ENCODE assay signal across 2 worm cellular contexts in the genomic region with DNA sequence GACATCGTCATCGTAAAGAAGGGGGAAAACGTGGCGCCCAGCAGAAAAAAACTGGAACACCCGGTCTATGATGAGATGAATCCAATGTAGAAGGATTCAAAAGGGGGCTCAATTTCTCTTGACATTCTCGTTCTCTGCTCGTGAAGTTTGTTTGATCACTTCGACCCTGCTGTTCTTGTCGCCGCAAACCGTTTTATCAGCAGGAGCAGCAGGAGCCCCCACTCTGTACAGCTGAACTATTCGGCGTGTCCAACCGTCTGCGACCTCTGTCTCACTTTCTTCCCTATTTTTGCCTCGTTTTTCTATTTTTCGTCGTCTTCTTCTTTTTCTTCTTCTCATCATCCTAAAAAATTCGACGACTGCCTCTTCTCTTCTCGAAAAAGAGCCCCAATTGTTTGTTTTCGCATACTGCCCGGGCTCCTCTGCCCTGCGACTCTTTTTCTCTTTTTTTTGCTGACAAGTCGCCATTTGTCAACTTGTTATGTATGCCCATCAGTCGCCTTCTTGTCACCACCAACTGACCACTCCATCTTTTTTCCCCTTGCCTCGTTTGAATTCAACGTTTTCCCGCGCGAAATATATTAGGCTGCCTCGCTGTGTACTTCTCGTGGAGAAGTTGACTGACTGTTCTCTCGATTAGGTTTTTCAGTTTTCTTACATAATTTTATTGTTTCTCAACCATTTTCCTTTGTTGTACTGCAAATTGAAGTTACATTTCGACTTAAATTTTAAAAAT.
TF ChIP-seq lines count a peak whose summit lies in the region.

No protein-coding gene starts in this region.

TF ChIP-seq in whole organism, L1 larva, 84 proteins besides CTCF, POLR2A, EP300 and RAD21 (continued from another document):
- TF ChIP-seq ceh-82 (tag; optimal IDR thresholded peaks at IDR 0.05; lab: Kevin White, UChicago): no peak
- no peak for TF ChIP-seq egl-27 (tag; optimal IDR thresholded peaks at IDR 0.05; lab: Kevin White, UChicago)
- TF ChIP-seq nhr-28 (tag; optimal IDR thresholded peaks at IDR 0.05; lab: Kevin White, UChicago): no peak
- TF ChIP-seq unc-98 (GFP tag; IDR thresholded peaks at IDR 0.05; lab: Robert Waterston, UW): no peak
- no peak for TF ChIP-seq pqm-1 (tag; optimal IDR thresholded peaks at IDR 0.05; lab: Kevin White, UChicago)
- peak; percentile 66 for TF ChIP-seq lin-14 (GFP tag; optimal IDR thresholded peaks at IDR 0.05; lab: Kevin White, UChicago)
- peak; percentile 9 for TF ChIP-seq fkh-10 (GFP tag; optimal IDR thresholded peaks at IDR 0.05; lab: Kevin White, UChicago)
- no peak for TF ChIP-seq F16B12.6 (tag; optimal IDR thresholded peaks at IDR 0.05; lab: Kevin White, UChicago)
- TF ChIP-seq hlh-17 (GFP tag; optimal IDR thresholded peaks at IDR 0.05; lab: Kevin White, UChicago; ENCODE audit: borderline replicate concordance): no peak
- peak; percentile 22 for TF ChIP-seq rnt-1 (tag; optimal IDR thresholded peaks at IDR 0.05; lab: Kevin White, UChicago)
- TF ChIP-seq unc-30 (tag; optimal IDR thresholded peaks at IDR 0.05; lab: Kevin White, UChicago): no peak
- TF ChIP-seq aha-1 (tag; optimal IDR thresholded peaks at IDR 0.05; lab: Kevin White, UChicago): no peak
- TF ChIP-seq grh-1 (GFP tag; IDR thresholded peaks at IDR 0.05; lab: Robert Waterston, UW): no peak
- no peak for TF ChIP-seq nhr-76 (tag; optimal IDR thresholded peaks at IDR 0.05; lab: Kevin White, UChicago)
- TF ChIP-seq egl-13 (tag; optimal IDR thresholded peaks at IDR 0.05; lab: Kevin White, UChicago): no peak
- TF ChIP-seq lin-39 (tag; optimal IDR thresholded peaks at IDR 0.05; lab: Kevin White, UChicago): no peak
- no peak for TF ChIP-seq efl-3 (GFP tag; optimal IDR thresholded peaks at IDR 0.05; lab: Kevin White, UChicago)
- no peak for TF ChIP-seq ets-5 (GFP tag; IDR thresholded peaks at IDR 0.05; lab: Robert Waterston, UW)
- TF ChIP-seq ztf-11 (tag; optimal IDR thresholded peaks at IDR 0.05; lab: Kevin White, UChicago): peak in 1 of 2 experiments; percentile 20
- no peak for TF ChIP-seq C16A3.4 (tag; optimal IDR thresholded peaks at IDR 0.05; lab: Kevin White, UChicago)
- no peak for TF ChIP-seq mef-2 (tag; optimal IDR thresholded peaks at IDR 0.05; lab: Kevin White, UChicago)
- TF ChIP-seq zip-4 (GFP tag; optimal IDR thresholded peaks at IDR 0.05; lab: Kevin White, UChicago): no peak
- TF ChIP-seq nhr-71 (tag; optimal IDR thresholded peaks at IDR 0.05; lab: Kevin White, UChicago): peak; percentile 39
- TF ChIP-seq elt-3 (tag; optimal IDR thresholded peaks at IDR 0.05; lab: Kevin White, UChicago): no peak
- no peak for TF ChIP-seq isw-1 (GFP tag; IDR thresholded peaks at IDR 0.05; lab: Robert Waterston, UW)
- TF ChIP-seq blmp-1 (tag; optimal IDR thresholded peaks at IDR 0.05; lab: Kevin White, UChicago): peak; percentile 39
- TF ChIP-seq elt-2 (tag; optimal IDR thresholded peaks at IDR 0.05; lab: Kevin White, UChicago): no peak
- no peak for TF ChIP-seq fkh-4 (tag; optimal IDR thresholded peaks at IDR 0.05; lab: Kevin White, UChicago; ENCODE audit: borderline replicate concordance)
- TF ChIP-seq C34B4.2 (tag; optimal IDR thresholded peaks at IDR 0.05; lab: Kevin White, UChicago): no peak
- no peak for TF ChIP-seq lir-3 (tag; optimal IDR thresholded peaks at IDR 0.05; lab: Kevin White, UChicago; ENCODE audit: poor library complexity)
- TF ChIP-seq mab-9 (GFP tag; IDR thresholded peaks at IDR 0.05; lab: Robert Waterston, UW): peak; percentile 73
- TF ChIP-seq pag-3 (tag; optimal IDR thresholded peaks at IDR 0.05; lab: Kevin White, UChicago; ENCODE audit: borderline replicate concordance, insufficient read depth): no peak
- TF ChIP-seq lsy-2 (tag; optimal IDR thresholded peaks at IDR 0.05; lab: Kevin White, UChicago): peak in 1 of 2 experiments; percentile 40
- no peak for TF ChIP-seq nhr-237 (tag; optimal IDR thresholded peaks at IDR 0.05; lab: Kevin White, UChicago)
- TF ChIP-seq tbx-2 (tag; optimal IDR thresholded peaks at IDR 0.05; lab: Kevin White, UChicago): peak; percentile 23
- TF ChIP-seq Y116A8C.19 (tag; optimal IDR thresholded peaks at IDR 0.05; lab: Kevin White, UChicago; ENCODE audit: borderline replicate concordance): no peak
- TF ChIP-seq C04F5.9 (tag; optimal IDR thresholded peaks at IDR 0.05; lab: Kevin White, UChicago): no peak
- TF ChIP-seq sox-4 (tag; optimal IDR thresholded peaks at IDR 0.05; lab: Kevin White, UChicago): no peak
- TF ChIP-seq ceh-90 (tag; optimal IDR thresholded peaks at IDR 0.05; lab: Kevin White, UChicago): no peak
- TF ChIP-seq vab-15 (tag; optimal IDR thresholded peaks at IDR 0.05; lab: Kevin White, UChicago): no peak
- TF ChIP-seq dpl-1 (GFP tag; optimal IDR thresholded peaks at IDR 0.05; lab: Kevin White, UChicago): peak; percentile 71 to 82 (median 75)
- no peak for TF ChIP-seq snpc-4 (tag; optimal IDR thresholded peaks at IDR 0.05; lab: Kevin White, UChicago)
- TF ChIP-seq unc-130 (tag; optimal IDR thresholded peaks at IDR 0.05; lab: Kevin White, UChicago): no peak
- no peak for TF ChIP-seq nhr-12 (tag; optimal IDR thresholded peaks at IDR 0.05; lab: Kevin White, UChicago)
- TF ChIP-seq unc-86 (tag; optimal IDR thresholded peaks at IDR 0.05; lab: Kevin White, UChicago): peak; percentile 24
- TF ChIP-seq xbp-1 (tag; optimal IDR thresholded peaks at IDR 0.05; lab: Kevin White, UChicago): peak; percentile 11
- TF ChIP-seq mdl-1 (tag; optimal IDR thresholded peaks at IDR 0.05; lab: Kevin White, UChicago): no peak

TF ChIP-seq in whole organism, L2 larva, 48 proteins besides CTCF, POLR2A, EP300 and RAD21 (continued from another document):
- no peak for TF ChIP-seq egl-27 (tag; optimal IDR thresholded peaks at IDR 0.05; lab: Kevin White, UChicago)
- no peak for TF ChIP-seq unc-62 (GFP tag; optimal IDR thresholded peaks at IDR 0.05; lab: Kevin White, UChicago)
- TF ChIP-seq gmeb-1 (tag; optimal IDR thresholded peaks at IDR 0.05; lab: Kevin White, UChicago): peak; percentile 43
- peak in 1 of 2 experiments; percentile 40 for TF ChIP-seq lsy-2 (tag; optimal IDR thresholded peaks at IDR 0.05; lab: Kevin White, UChicago)
- TF ChIP-seq nhr-77 (tag; optimal IDR thresholded peaks at IDR 0.05; lab: Kevin White, UChicago): no peak
- TF ChIP-seq elt-1 (tag; optimal IDR thresholded peaks at IDR 0.05; lab: Kevin White, UChicago): no peak
- TF ChIP-seq mbf-1 (tag; optimal IDR thresholded peaks at IDR 0.05; lab: Kevin White, UChicago): no peak
- peak; percentile 33 for TF ChIP-seq crh-2 (tag; optimal IDR thresholded peaks at IDR 0.05; lab: Kevin White, UChicago)
- TF ChIP-seq nhr-23 (tag; optimal IDR thresholded peaks at IDR 0.05; lab: Kevin White, UChicago): no peak
